Worm (Caenorhabditis elegans): ENCODE measurements around the gene T01C8.2.

Gene T01C8.2

ce11 chrX:16786021-16786488 is at the start of gene T01C8.2:
Gene T01C8.2, plus strand, starts transcription at chrX:16786438.
- TF ChIP-seq tbx-2 (tag; optimal IDR thresholded peaks at IDR 0.05) (no peak), nhr-232 (tag; optimal IDR thresholded peaks at IDR 0.05) (no peak), ztf-16 (tag; optimal IDR thresholded peaks at IDR 0.05) (no peak), pha-2 (tag; optimal IDR thresholded peaks at IDR 0.05) (no peak), fkh-10 (GFP tag; optimal IDR thresholded peaks at IDR 0.05) (no peak), ceh-6 (GFP tag; optimal IDR thresholded peaks at IDR 0.05) (no peak), pax-1 (tag; optimal IDR thresholded peaks at IDR 0.05) (no peak), F13H6.1 (tag; optimal IDR thresholded peaks at IDR 0.05) (no peak), nhr-11 (tag; optimal IDR thresholded peaks at IDR 0.05) (no peak), che-1 (tag; optimal IDR thresholded peaks at IDR 0.05) (no peak), Y22D7AL.16 (tag; optimal IDR thresholded peaks at IDR 0.05) (no peak), hlh-8 (tag; optimal IDR thresholded peaks at IDR 0.05) (no peak), pat-9 (tag; optimal IDR thresholded peaks at IDR 0.05) (no peak), C38D4.7 (GFP tag; optimal IDR thresholded peaks at IDR 0.05) (no peak), unc-42 (tag; optimal IDR thresholded peaks at IDR 0.05) (no peak), dve-1 (tag; optimal IDR thresholded peaks at IDR 0.05) (no peak), rnt-1 (tag; optimal IDR thresholded peaks at IDR 0.05) (no peak), ceh-18 (tag; optimal IDR thresholded peaks at IDR 0.05) (no peak), lin-11 (tag; optimal IDR thresholded peaks at IDR 0.05) (no peak), pha-4 (tag; optimal IDR thresholded peaks at IDR 0.05) (no peak)

ce11 chrX:16737478-16737877 is 48.8 kb upstream of the T01C8.2 start:
- TF ChIP-seq unc-55 (GFP tag; optimal IDR thresholded peaks at IDR 0.05) (no peak), pha-4 (tag; optimal IDR thresholded peaks at IDR 0.05) (no peak), ceh-9 (tag; optimal IDR thresholded peaks at IDR 0.05) (no peak), sdc-2 (tag; optimal IDR thresholded peaks at IDR 0.05) (no peak), ceh-34 (tag; optimal IDR thresholded peaks at IDR 0.05) (no peak), zip-5 (tag; optimal IDR thresholded peaks at IDR 0.05) (no peak), unc-86 (tag; optimal IDR thresholded peaks at IDR 0.05) (no peak), F13H6.1 (tag; optimal IDR thresholded peaks at IDR 0.05) (no peak), ceh-18 (tag; optimal IDR thresholded peaks at IDR 0.05) (no peak), pha-2 (tag; optimal IDR thresholded peaks at IDR 0.05) (no peak)

- TF ChIP-seq hlh-8 (tag; optimal IDR thresholded peaks at IDR 0.05) (no peak), mec-3 (tag; optimal IDR thresholded peaks at IDR 0.05; ENCODE audit: borderline replicate concordance) (no peak)
Observed at ce11 chrX:16744940-16745339, 41.3 kb upstream of the T01C8.2 start, which contains the start of gene C10E2.2. Gene C10E2.2, plus strand, starts transcription at chrX:16745240.

- TF ChIP-seq ets-4 (tag; optimal IDR thresholded peaks at IDR 0.05) (no peak), C08G9.2 (tag; optimal IDR thresholded peaks at IDR 0.05) (no peak), mec-3 (tag; optimal IDR thresholded peaks at IDR 0.05; ENCODE audit: borderline replicate concordance) (no peak), ceh-2 (tag; optimal IDR thresholded peaks at IDR 0.05) (no peak), unc-3 (GFP tag; conservative IDR thresholded peaks at IDR 0.05) (no peak), unc-3 (tag; optimal IDR thresholded peaks at IDR 0.05) (no peak), ceh-22 (tag; optimal IDR thresholded peaks at IDR 0.05) (no peak), sox-2 (GFP tag; IDR thresholded peaks at IDR 0.05) (no peak), gmeb-2 (tag; optimal IDR thresholded peaks at IDR 0.05) (no peak), syd-9 (tag; optimal IDR thresholded peaks at IDR 0.05) (no peak), nfya-1 (tag; optimal IDR thresholded peaks at IDR 0.05) (no peak), hlh-6 (tag; optimal IDR thresholded peaks at IDR 0.05) (no peak), ceh-31 (tag; optimal IDR thresholded peaks at IDR 0.05) (no peak), ceh-19 (GFP tag; optimal IDR thresholded peaks at IDR 0.05) (no peak), ama-1 (optimal IDR thresholded peaks at IDR 0.05) (no peak), pros-1 (tag; optimal IDR thresholded peaks at IDR 0.05) (no peak)
Observed at ce11 chrX:16752196-16752595, 34.0 kb upstream of the T01C8.2 start.

Data from whole organism, late embryonic.